Worm (Caenorhabditis elegans) whole organism, young adult: Measurements from ENCODE around the gene frpr-9.

Source experiments
- B0035.1 ChIP-seq: sonication (generic microtip); optimal IDR thresholded peaks from 2 replicates; lab custom pipeline; 2016; ENCODE audit warnings: missing genetic modification characterization, mild to moderate bottlenecking, missing compliant biosample characterization, missing genotype, missing genetic modification reagents
- F22D6.2 ChIP-seq: sonication (generic microtip); optimal IDR thresholded peaks from 2 replicates; lab custom pipeline; 2016; ENCODE audit warnings: mild to moderate bottlenecking, missing genetic modification characterization, missing compliant biosample characterization
- F49E8.2 ChIP-seq: sonication (generic microtip); optimal IDR thresholded peaks from 3 replicates; lab custom pipeline; 2017; ENCODE audit warnings: missing genetic modification characterization, mild to moderate bottlenecking, missing compliant biosample characterization, antibody characterized with exemption, moderate library complexity; ENCODE audit not compliant: insufficient read depth
- ama-1 ChIP-seq, 3 experiments: fragments of 150-350 bp in 1 of 3; sonication (generic microtip) in 2 of 3; optimal IDR thresholded peaks; 2 replicates each; lab custom pipeline; 2014 to 2018; ENCODE audit warnings: missing biosample characterization in 2 of 3, missing genetic modification characterization in 2 of 3, missing genetic modification reagents in 2 of 3
- attf-3 ChIP-seq: fragments of 200-800 bp; sonication (Bioruptor generic); conservative IDR thresholded peaks from 2 replicates; pipeline ENCODE4 v1.3.6; 2022; ENCODE audit warnings: missing genetic modification reagents, missing genetic modification characterization, missing compliant biosample characterization
- ceh-27 ChIP-seq: fragments of 200-800 bp; sonication (Bioruptor generic); optimal IDR thresholded peaks from 2 replicates; lab custom pipeline; 2018; ENCODE audit warnings: mild to moderate bottlenecking, missing genetic modification characterization, moderate library complexity, missing compliant biosample characterization
- dpl-1 ChIP-seq: fragments of 150-350 bp; optimal IDR thresholded peaks from 2 replicates; lab custom pipeline; 2014; ENCODE audit warnings: missing biosample characterization, missing genetic modification reagents, missing genetic modification characterization
- egrh-3 ChIP-seq: fragments of 200-800 bp; sonication (Bioruptor generic); IDR thresholded peaks from 2 replicates; pipeline ENCODE4 v1.3.6; 2022; ENCODE audit warnings: missing genetic modification reagents, missing genetic modification characterization, missing compliant biosample characterization
- gei-17 ChIP-seq: fragments of 200-800 bp; sonication (Bioruptor generic); optimal IDR thresholded peaks from 2 replicates; lab custom pipeline; 2018; ENCODE audit warnings: mild to moderate bottlenecking, missing genetic modification characterization, missing compliant biosample characterization
- hlh-26 ChIP-seq: fragments of 200-800 bp; sonication (Bioruptor generic); conservative IDR thresholded peaks from 2 replicates; pipeline ENCODE4 v1.3.6; 2022; ENCODE audit warnings: missing genetic modification reagents, missing genetic modification characterization, missing compliant biosample characterization
- lin-35 ChIP-seq, 3 experiments: fragments of 150-350 bp in 2 of 3; sonication (generic microtip) in 1 of 3; optimal IDR thresholded peaks; 2 replicates each; lab custom pipeline; 2014 to 2018; ENCODE audit warnings: missing biosample characterization in 3 of 3, missing genetic modification characterization in 3 of 3, missing genetic modification reagents in 3 of 3
- madf-8 ChIP-seq: fragments of 200-800 bp; sonication (Bioruptor generic); conservative IDR thresholded peaks from 2 replicates; pipeline ENCODE4 v1.3.6; 2022; ENCODE audit warnings: missing genetic modification reagents, missing genetic modification characterization, missing compliant biosample characterization
- snpc-4 ChIP-seq, 5 experiments: fragments of 150-350 bp in 1 of 5; sonication (generic microtip) in 4 of 5; optimal IDR thresholded peaks; 2 replicates each; lab custom pipeline; 2014 to 2018; ENCODE audit warnings: missing genetic modification characterization in 5 of 5, missing biosample characterization in 3 of 5, antibody characterized with exemption in 2 of 5, mild to moderate bottlenecking in 2 of 5, missing compliant biosample characterization in 2 of 5, missing genotype in 2 of 5, moderate library complexity in 2 of 5, missing genetic modification reagents in 1 of 5

DNA sequence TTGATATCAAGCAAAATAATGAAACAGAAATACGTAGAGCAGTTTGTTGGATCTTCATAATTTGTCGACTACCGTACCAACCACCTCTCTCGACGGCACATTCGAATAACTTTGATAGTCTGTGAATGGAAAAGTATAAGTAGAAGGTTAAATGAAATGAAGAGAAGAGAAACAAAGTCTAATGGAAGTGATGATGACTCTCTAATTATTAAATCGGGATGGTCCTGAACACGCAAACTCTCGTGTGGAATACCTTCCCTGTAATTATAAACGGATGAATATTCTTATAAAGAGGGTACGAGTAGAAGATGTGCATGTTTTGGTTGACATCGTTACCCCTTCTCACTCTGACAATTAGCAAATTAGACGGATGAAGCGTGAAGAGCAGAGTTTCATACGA lies 30.9 kb downstream of the frpr-9 start, which contains the start of the genes C13G3.12 and hot-6:
- TF ChIP-seq ceh-27 (GFP tag; lab: Kevin White, UChicago) (no peak), attf-3 (GFP tag; lab: Robert Waterston, UW) (no peak), dpl-1 (GFP tag; lab: Kevin White, UChicago) (no peak), F22D6.2 (no peak), B0035.1 (tag; lab: Kevin White, UChicago) (no peak), madf-8 (no peak), egrh-3 (GFP tag; lab: Robert Waterston, UW) (no peak), ama-1 (optimal IDR thresholded peaks at IDR 0.05; lab: Kevin White, UChicago) (no peak), ama-1 (GFP tag; optimal IDR thresholded peaks at IDR 0.05; lab: Kevin White, UChicago) (no peak), F49E8.2 (tag; lab: Kevin White, UChicago) (no peak), lin-35 (GFP tag; optimal IDR thresholded peaks at IDR 0.05; lab: Kevin White, UChicago) (no peak), hlh-26 (GFP tag; lab: Robert Waterston, UW) (no peak), gei-17 (GFP tag; lab: Kevin White, UChicago) (no peak), snpc-4 (GFP tag; optimal IDR thresholded peaks at IDR 0.05; lab: Kevin White, UChicago) (no peak), snpc-4 (tag; optimal IDR thresholded peaks at IDR 0.05; lab: Kevin White, UChicago) (no peak)
